Worm (Caenorhabditis elegans) whole organism, late embryonic: ENCODE measurements around the gene gar-3.

Experiments used
- F13H6.1 ChIP-seq: sonication (generic microtip); optimal IDR thresholded peaks from 2 replicates; lab custom pipeline; 2016; ENCODE audit warnings: missing genetic modification characterization, missing compliant biosample characterization
- ama-1 ChIP-seq: fragments of 150-350 bp; optimal IDR thresholded peaks from 2 replicates; lab custom pipeline; 2014
- ceh-9 ChIP-seq: sonication (generic microtip); optimal IDR thresholded peaks from 2 replicates; lab custom pipeline; 2016; ENCODE audit warnings: mild to moderate bottlenecking, missing genetic modification characterization, inconsistent platforms, missing compliant biosample characterization
- dmd-4 ChIP-seq: sonication (generic microtip); optimal IDR thresholded peaks from 2 replicates; lab custom pipeline; 2016; ENCODE audit warnings: borderline replicate concordance, missing genetic modification characterization, missing compliant biosample characterization
- elt-2 ChIP-seq: sonication (generic microtip); optimal IDR thresholded peaks from 2 replicates; lab custom pipeline; 2016; ENCODE audit warnings: missing genetic modification reagents, missing genetic modification characterization, missing compliant biosample characterization
- fkh-10 ChIP-seq: fragments of 150-350 bp; optimal IDR thresholded peaks from 2 replicates; lab custom pipeline; 2014; ENCODE audit warnings: missing biosample characterization, missing genetic modification reagents, missing genetic modification characterization
- hlh-15 ChIP-seq: sonication (generic microtip); optimal IDR thresholded peaks from 2 replicates; lab custom pipeline; 2016; ENCODE audit warnings: missing genetic modification characterization, missing compliant biosample characterization
- odd-2 ChIP-seq: sonication (generic microtip); optimal IDR thresholded peaks from 2 replicates; lab custom pipeline; 2017; ENCODE audit warnings: antibody characterized with exemption, mild to moderate bottlenecking, missing genetic modification characterization, missing compliant biosample characterization
- pax-1 ChIP-seq: fragments of 150-350 bp; optimal IDR thresholded peaks from 2 replicates; lab custom pipeline; 2014; ENCODE audit warnings: missing biosample characterization, missing genetic modification characterization
- ref-2 ChIP-seq: sonication (generic microtip); optimal IDR thresholded peaks from 2 replicates; lab custom pipeline; 2016; ENCODE audit warnings: missing genetic modification characterization, missing compliant biosample characterization
- syd-9 ChIP-seq: sonication (generic microtip); optimal IDR thresholded peaks from 2 replicates; lab custom pipeline; 2016; ENCODE audit warnings: mild to moderate bottlenecking, missing genetic modification characterization, moderate library complexity, missing compliant biosample characterization
- tbx-2 ChIP-seq: sonication (generic microtip); optimal IDR thresholded peaks from 2 replicates; lab custom pipeline; 2016; ENCODE audit warnings: missing genetic modification characterization, missing compliant biosample characterization
- unc-42 ChIP-seq: sonication (generic microtip); optimal IDR thresholded peaks from 2 replicates; lab custom pipeline; 2016; ENCODE audit warnings: missing genotype, missing genetic modification characterization, missing compliant biosample characterization
- unc-86 ChIP-seq: sonication (generic microtip); optimal IDR thresholded peaks from 2 replicates; lab custom pipeline; 2016; ENCODE audit warnings: missing genetic modification characterization, missing compliant biosample characterization

DNA sequence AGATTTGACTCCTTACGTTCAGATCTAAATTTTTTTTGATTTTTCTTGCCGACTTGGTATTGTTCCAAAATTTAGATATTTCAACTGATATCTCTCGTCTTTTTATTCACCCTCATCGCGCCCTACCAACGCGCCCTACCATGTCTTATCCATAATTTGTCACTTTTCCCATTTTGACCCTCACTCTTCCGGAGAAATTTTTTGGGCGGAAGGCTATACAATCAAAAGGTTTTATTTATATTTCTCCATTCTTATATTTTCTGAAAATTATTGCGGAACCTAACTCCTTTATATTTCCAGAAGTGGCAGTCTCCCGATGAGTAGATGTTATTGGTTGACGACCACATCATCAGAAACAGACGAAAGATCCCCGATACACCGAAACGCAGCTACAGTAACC is 41.3 kb upstream of the gar-3 start, which contains the start of gene hot-1:
- TF ChIP-seq dmd-4 (tag; lab: Kevin White, UChicago) (no peak), hlh-15 (tag; lab: Kevin White, UChicago) (no peak), fkh-10 (GFP tag; lab: Kevin White, UChicago) (no peak), odd-2 (tag; lab: Kevin White, UChicago) (no peak), ama-1 (lab: Kevin White, UChicago) (no peak), ref-2 (tag; lab: Kevin White, UChicago) (no peak), syd-9 (tag; lab: Kevin White, UChicago) (no peak), ceh-9 (no peak), unc-42 (tag; lab: Kevin White, UChicago) (no peak), pax-1 (tag; lab: Kevin White, UChicago) (no peak), unc-86 (tag; lab: Kevin White, UChicago) (no peak), tbx-2 (tag; lab: Kevin White, UChicago) (no peak), F13H6.1 (no peak), elt-2 (no peak)
